Fruit fly (Drosophila melanogaster): ENCODE results near the gene Acyp.

- TF ChIP-seq h (GFP tag; optimal IDR thresholded peaks at IDR 0.05), result no peak
- no peak for TF ChIP-seq psq (GFP tag; optimal IDR thresholded peaks at IDR 0.05)
- TF ChIP-seq dl (GFP tag; optimal IDR thresholded peaks at IDR 0.05; ENCODE audit: insufficient read depth in 1 of 2, partially characterized antibody in 2 of 2), result no peak
- TF ChIP-seq Dfd (GFP tag; optimal IDR thresholded peaks at IDR 0.05), result no peak
- TF ChIP-seq Hr83 (GFP tag; optimal IDR thresholded peaks at IDR 0.05; ENCODE audit: poor library complexity, severe bottlenecking), result no peak
- no peak for TF ChIP-seq Sp1 (GFP tag; optimal IDR thresholded peaks at IDR 0.05)
- TF ChIP-seq usp (GFP tag; optimal IDR thresholded peaks at IDR 0.05), result no peak
- no peak for TF ChIP-seq ey (GFP tag; optimal IDR thresholded peaks at IDR 0.05)
- no peak for TF ChIP-seq CG9705 (GFP tag; optimal IDR thresholded peaks at IDR 0.05)
- TF ChIP-seq CrebA (GFP tag; optimal IDR thresholded peaks at IDR 0.05; ENCODE audit: borderline replicate concordance), result no peak
- no peak for TF ChIP-seq fru (GFP tag; optimal IDR thresholded peaks at IDR 0.05)
Measured at dm6 chr2L:13909033-13909432, 2.9 kb upstream of the Acyp start, which contains the start of gene Ance-2.

All from whole organism, wandering third instar larva.